Worm (Caenorhabditis elegans): ENCODE data around the gene ocr-1.

- TF ChIP-seq ama-1 (optimal IDR thresholded peaks at IDR 0.05) (no peak), elt-4 (tag; optimal IDR thresholded peaks at IDR 0.05) (no peak)
These were observed 22.8 kb upstream of the ocr-1 start, which contains the start of gene ZC302.3 for ce11 chrV:10741357-10741756.
